Worm (Caenorhabditis elegans) whole organism, mixed stage, embryonic: ENCODE data around the gene Y11D7A.7.
"Not testable (repeated sequence)": the region's sequence is repeated elsewhere in the genome, so short reads cannot be mapped to it uniquely, and the experiment has no call there.

Experiments used
- M03D4.4 ChIP-seq: sonication (generic microtip); optimal IDR thresholded peaks from 2 replicates; lab custom pipeline; 2017; ENCODE audit warnings: mild to moderate bottlenecking, missing genetic modification characterization, missing compliant biosample characterization
- bed-3 ChIP-seq: fragments of 200-800 bp; sonication (Bioruptor generic); optimal IDR thresholded peaks from 3 replicates; lab custom pipeline; 2018; ENCODE audit warnings: mild to moderate bottlenecking, missing genetic modification characterization, moderate library complexity, missing compliant biosample characterization
- blmp-1 ChIP-seq: fragments of 150-350 bp; optimal IDR thresholded peaks from 2 replicates; lab custom pipeline; 2014; ENCODE audit warnings: missing biosample characterization, missing genetic modification characterization
- ceh-39 ChIP-seq: fragments of 150-350 bp; optimal IDR thresholded peaks from 2 replicates; lab custom pipeline; 2014; ENCODE audit warnings: missing biosample characterization, missing genetic modification characterization
- ceh-43 ChIP-seq: fragments of 200-800 bp; sonication (Bioruptor generic); optimal IDR thresholded peaks from 2 replicates; lab custom pipeline; 2018; ENCODE audit warnings: mild to moderate bottlenecking, missing genetic modification characterization, moderate library complexity, missing compliant biosample characterization
- ceh-83 ChIP-seq: fragments of 200-800 bp; sonication (Bioruptor generic); optimal IDR thresholded peaks from 2 replicates; lab custom pipeline; 2018; ENCODE audit warnings: mild to moderate bottlenecking, missing genetic modification characterization, missing compliant biosample characterization
- ces-1 ChIP-seq: fragments of 150-350 bp; optimal IDR thresholded peaks from 2 replicates; lab custom pipeline; 2014; ENCODE audit warnings: missing biosample characterization, missing genetic modification reagents, missing genetic modification characterization
- cnd-1 ChIP-seq: fragments of 200-800 bp; sonication (Bioruptor generic); optimal IDR thresholded peaks from 2 replicates; lab custom pipeline; 2018; ENCODE audit warnings: mild to moderate bottlenecking, missing genetic modification characterization, missing compliant biosample characterization
- drap-1 ChIP-seq: fragments of 200-800 bp; sonication (Bioruptor generic); optimal IDR thresholded peaks from 3 replicates; lab custom pipeline; 2018; ENCODE audit warnings: mild to moderate bottlenecking, missing genetic modification characterization, missing compliant biosample characterization
- elt-1 ChIP-seq: sonication (generic microtip); optimal IDR thresholded peaks from 2 replicates; lab custom pipeline; 2017; ENCODE audit warnings: missing genetic modification characterization, mild to moderate bottlenecking, missing compliant biosample characterization, antibody characterized with exemption, moderate library complexity, borderline replicate concordance; ENCODE audit not compliant: insufficient read depth
- elt-3 ChIP-seq: fragments of 150-350 bp; optimal IDR thresholded peaks from 2 replicates; lab custom pipeline; 2014; ENCODE audit warnings: missing biosample characterization, missing genetic modification characterization
- flh-1 ChIP-seq: fragments of 200-800 bp; sonication (Bioruptor generic); optimal IDR thresholded peaks from 2 replicates; lab custom pipeline; 2018; ENCODE audit warnings: mild to moderate bottlenecking, missing genetic modification characterization, moderate library complexity, missing compliant biosample characterization
- ham-2 ChIP-seq: fragments of 200-800 bp; sonication (Bioruptor generic); optimal IDR thresholded peaks from 2 replicates; lab custom pipeline; 2018; ENCODE audit warnings: mild to moderate bottlenecking, missing genetic modification characterization, missing compliant biosample characterization
- hlh-1 ChIP-seq: fragments of 150-350 bp; optimal IDR thresholded peaks from 2 replicates; lab custom pipeline; 2014; ENCODE audit warnings: missing biosample characterization, missing genetic modification reagents, missing genetic modification characterization
- lin-13 ChIP-seq: fragments of 150-350 bp; optimal IDR thresholded peaks from 2 replicates; lab custom pipeline; 2014; ENCODE audit warnings: missing biosample characterization, missing genetic modification characterization
- lin-32 ChIP-seq: fragments of 200-800 bp; sonication (Bioruptor generic); optimal IDR thresholded peaks from 2 replicates; lab custom pipeline; 2018; ENCODE audit warnings: mild to moderate bottlenecking, missing genetic modification characterization, missing compliant biosample characterization
- lsy-2 ChIP-seq: fragments of 150-350 bp; optimal IDR thresholded peaks from 2 replicates; lab custom pipeline; 2014; ENCODE audit warnings: missing biosample characterization, missing genetic modification characterization
- mab-5 ChIP-seq: fragments of 150-350 bp; optimal IDR thresholded peaks from 2 replicates; lab custom pipeline; 2014; ENCODE audit warnings: missing biosample characterization, missing genetic modification characterization
- mep-1 ChIP-seq: fragments of 150-350 bp; optimal IDR thresholded peaks from 2 replicates; lab custom pipeline; 2017; ENCODE audit warnings: missing biosample characterization, missing genetic modification reagents, missing genetic modification characterization, inconsistent platforms
- mls-2 ChIP-seq: sonication (generic microtip); optimal IDR thresholded peaks from 2 replicates; lab custom pipeline; 2016; ENCODE audit warnings: mild to moderate bottlenecking, missing genetic modification characterization, moderate library complexity, missing compliant biosample characterization
- nhr-12 ChIP-seq: fragments of 150-350 bp; optimal IDR thresholded peaks from 2 replicates; lab custom pipeline; 2014; ENCODE audit warnings: missing biosample characterization, missing genetic modification characterization
- nhr-237 ChIP-seq: fragments of 150-350 bp; optimal IDR thresholded peaks from 2 replicates; lab custom pipeline; 2014; ENCODE audit warnings: missing biosample characterization, missing genetic modification characterization
- nhr-28 ChIP-seq: fragments of 150-350 bp; optimal IDR thresholded peaks from 2 replicates; lab custom pipeline; 2014; ENCODE audit warnings: missing biosample characterization, missing genetic modification characterization
- nhr-76 ChIP-seq: sonication (generic microtip); optimal IDR thresholded peaks from 2 replicates; lab custom pipeline; 2017; ENCODE audit warnings: missing biosample characterization, missing genetic modification characterization
- snpc-4 ChIP-seq: fragments of 150-350 bp; optimal IDR thresholded peaks from 2 replicates; lab custom pipeline; 2014; ENCODE audit warnings: missing biosample characterization, missing genetic modification characterization
- sptf-1 ChIP-seq: sonication (generic microtip); optimal IDR thresholded peaks from 2 replicates; lab custom pipeline; 2017; ENCODE audit warnings: mild to moderate bottlenecking, missing genetic modification characterization, moderate library complexity, missing compliant biosample characterization
- tbx-8 ChIP-seq: fragments of 200-800 bp; sonication (Bioruptor generic); optimal IDR thresholded peaks from 2 replicates; lab custom pipeline; 2018; ENCODE audit warnings: mild to moderate bottlenecking, missing genetic modification characterization, moderate library complexity, missing compliant biosample characterization
- unc-120 ChIP-seq: sonication (generic microtip); optimal IDR thresholded peaks from 2 replicates; lab custom pipeline; 2017; ENCODE audit warnings: missing genetic modification characterization, missing compliant biosample characterization; ENCODE audit not compliant: poor library complexity, severe bottlenecking
- unc-39 ChIP-seq: fragments of 150-350 bp; optimal IDR thresholded peaks from 2 replicates; lab custom pipeline; 2014; ENCODE audit warnings: missing biosample characterization, missing genetic modification characterization
- unc-62 ChIP-seq: fragments of 150-350 bp; optimal IDR thresholded peaks from 2 replicates; lab custom pipeline; 2014; ENCODE audit warnings: missing biosample characterization, missing genetic modification reagents, missing genetic modification characterization
- zip-8 ChIP-seq: fragments of 150-350 bp; optimal IDR thresholded peaks from 2 replicates; lab custom pipeline; 2014; ENCODE audit warnings: missing biosample characterization, missing genetic modification characterization
- ztf-11 ChIP-seq: fragments of 150-350 bp; optimal IDR thresholded peaks from 2 replicates; lab custom pipeline; 2014; ENCODE audit warnings: missing biosample characterization, missing genetic modification characterization

Gene Y11D7A.7

DNA sequence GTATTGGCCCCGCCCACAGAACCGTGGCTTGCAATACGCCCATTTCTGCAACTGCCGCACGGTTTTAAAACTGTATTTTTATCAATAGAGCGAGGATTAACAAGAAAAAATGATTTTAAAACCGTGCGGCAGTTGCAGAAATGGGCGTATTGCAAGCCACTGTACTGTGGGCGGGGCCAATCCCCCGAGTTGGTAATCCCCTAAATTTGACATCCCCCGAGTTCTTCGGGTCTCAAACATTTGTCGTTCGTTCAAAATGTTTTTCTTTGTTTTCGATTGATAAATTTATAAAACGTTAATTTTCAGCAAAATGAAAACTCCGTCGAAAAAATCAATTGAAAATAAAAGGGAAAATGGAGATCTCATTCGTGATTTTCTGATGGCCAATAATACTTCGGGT is at the start of gene Y11D7A.7:
TSS of gene Y11D7A.7 (plus strand) at position 301 of the 400 bp plus-strand sequence.
- TF ChIP-seq sptf-1, hlh-1, ceh-39 (tag; lab: Kevin White, UChicago): not testable (repeated sequence)

DNA sequence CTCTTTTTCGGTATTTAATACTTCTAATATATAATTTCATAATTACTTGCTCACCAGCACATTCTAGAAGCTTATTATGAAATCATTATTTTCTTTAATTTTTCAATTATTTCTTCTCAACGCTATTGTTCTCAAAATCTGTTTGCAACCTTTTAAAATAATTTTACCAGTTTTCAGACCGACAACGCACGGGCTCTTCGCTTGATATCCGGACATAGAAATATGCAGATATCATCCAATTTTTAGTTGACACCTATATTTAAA is 49.4 kb upstream of the Y11D7A.7 start, which contains the start of gene wnk-1:
TSS of gene wnk-1 (plus strand) at position 165 of the 264 bp plus-strand sequence.
- TF ChIP-seq blmp-1 (tag; lab: Kevin White, UChicago), result no peak
- TF ChIP-seq elt-3 (tag; lab: Kevin White, UChicago), result no peak
- no peak for TF ChIP-seq nhr-28
- no peak for TF ChIP-seq unc-62 (GFP tag; lab: Kevin White, UChicago)
- no peak for TF ChIP-seq mep-1 (tag; lab: Kevin White, UChicago)
- no peak for TF ChIP-seq nhr-12 (tag; lab: Kevin White, UChicago)
- TF ChIP-seq elt-1 (tag; lab: Kevin White, UChicago), result no peak
- TF ChIP-seq unc-120 (tag; lab: Kevin White, UChicago), result no peak
- no peak for TF ChIP-seq lin-32 (GFP tag; lab: Kevin White, UChicago)
- no peak for TF ChIP-seq ztf-11 (tag; lab: Kevin White, UChicago)
- TF ChIP-seq zip-8, result no peak
- no peak for TF ChIP-seq mls-2 (tag; lab: Kevin White, UChicago)
- no peak for TF ChIP-seq ham-2 (GFP tag; lab: Kevin White, UChicago)
- no peak for TF ChIP-seq ceh-43 (GFP tag; lab: Kevin White, UChicago)
- no peak for TF ChIP-seq ces-1 (GFP tag; lab: Kevin White, UChicago)
- no peak for TF ChIP-seq unc-39 (tag; lab: Kevin White, UChicago)
- TF ChIP-seq nhr-237 (tag; lab: Kevin White, UChicago), result no peak
- TF ChIP-seq cnd-1 (tag; lab: Kevin White, UChicago), result no peak
- TF ChIP-seq, all 35 proteins: peak for 0

- TF ChIP-seq M03D4.4 (tag; lab: Kevin White, UChicago) (no peak), snpc-4 (tag; lab: Kevin White, UChicago) (no peak), zip-8 (no peak), flh-1 (GFP tag; lab: Kevin White, UChicago) (no peak), ces-1 (GFP tag; lab: Kevin White, UChicago) (no peak), drap-1 (GFP tag; lab: Kevin White, UChicago) (no peak), nhr-76 (tag; lab: Kevin White, UChicago) (no peak), lin-32 (GFP tag; lab: Kevin White, UChicago) (no peak), lsy-2 (no peak), ham-2 (GFP tag; lab: Kevin White, UChicago) (no peak), tbx-8 (GFP tag; lab: Kevin White, UChicago) (no peak), nhr-237 (tag; lab: Kevin White, UChicago) (no peak), sptf-1 (tag; lab: Kevin White, UChicago) (no peak), bed-3 (GFP tag; lab: Kevin White, UChicago) (no peak)
Observed at ce11 chrIV:9210841-9211240, 38.5 kb upstream of the Y11D7A.7 start.

DNA sequence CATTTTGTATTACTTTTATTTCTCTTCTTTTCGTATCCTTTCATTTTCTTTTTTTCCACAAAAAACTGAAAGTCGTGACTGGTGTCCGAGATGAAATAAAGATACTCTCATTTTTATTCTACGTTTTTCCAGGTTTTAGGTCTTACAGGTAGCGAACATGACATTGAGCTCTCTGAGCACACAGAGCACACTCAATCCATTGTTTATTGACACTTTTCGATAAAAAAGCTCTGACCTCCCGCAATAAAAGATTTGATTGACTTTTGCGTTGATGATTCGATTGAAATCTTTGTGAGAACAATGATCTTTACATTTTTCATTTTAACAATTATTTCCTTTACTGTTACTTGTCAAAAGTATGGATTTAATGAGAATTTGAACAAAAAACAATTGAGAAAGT is 37.2 kb upstream of the Y11D7A.7 start, which contains the start of gene C46C2.6:
TSS of gene C46C2.6 (plus strand) at position 301 of the 400 bp plus-strand sequence.
- TF ChIP-seq nhr-237 (tag; lab: Kevin White, UChicago), result no peak
- TF ChIP-seq mab-5 (tag; lab: Kevin White, UChicago), result no peak
- TF ChIP-seq nhr-76 (tag; lab: Kevin White, UChicago), result no peak
- no peak for TF ChIP-seq zip-8
- no peak for TF ChIP-seq flh-1 (GFP tag; lab: Kevin White, UChicago)
- TF ChIP-seq cnd-1 (tag; lab: Kevin White, UChicago), result no peak
- TF ChIP-seq elt-1 (tag; lab: Kevin White, UChicago), result no peak
- no peak for TF ChIP-seq tbx-8 (GFP tag; lab: Kevin White, UChicago)
- no peak for TF ChIP-seq nhr-28
- TF ChIP-seq ceh-39 (tag; lab: Kevin White, UChicago), result no peak
- no peak for TF ChIP-seq drap-1 (GFP tag; lab: Kevin White, UChicago)
- TF ChIP-seq snpc-4 (tag; lab: Kevin White, UChicago), result no peak
- TF ChIP-seq lin-32 (GFP tag; lab: Kevin White, UChicago), result no peak

- TF ChIP-seq sptf-1 (tag; lab: Kevin White, UChicago), result no peak
- no peak for TF ChIP-seq lin-32 (GFP tag; lab: Kevin White, UChicago)
- no peak for TF ChIP-seq bed-3 (GFP tag; lab: Kevin White, UChicago)
- no peak for TF ChIP-seq ceh-43 (GFP tag; lab: Kevin White, UChicago)
- TF ChIP-seq nhr-76 (tag; lab: Kevin White, UChicago), result no peak
- no peak for TF ChIP-seq ceh-83 (GFP tag; lab: Kevin White, UChicago)
- no peak for TF ChIP-seq elt-1 (tag; lab: Kevin White, UChicago)
- no peak for TF ChIP-seq elt-3 (tag; lab: Kevin White, UChicago)
- no peak for TF ChIP-seq ceh-39 (tag; lab: Kevin White, UChicago)
- TF ChIP-seq M03D4.4 (tag; lab: Kevin White, UChicago), result no peak
- no peak for TF ChIP-seq mep-1 (tag; lab: Kevin White, UChicago)
- TF ChIP-seq unc-120 (tag; lab: Kevin White, UChicago), result no peak
- no peak for TF ChIP-seq ham-2 (GFP tag; lab: Kevin White, UChicago)
- no peak for TF ChIP-seq ztf-11 (tag; lab: Kevin White, UChicago)
- no peak for TF ChIP-seq hlh-1 (tag; lab: Kevin White, UChicago)
- TF ChIP-seq snpc-4 (tag; lab: Kevin White, UChicago), result no peak
- TF ChIP-seq lin-13 (tag; lab: Kevin White, UChicago), result no peak
Observed at ce11 chrIV:9214823-9215222, 34.5 kb upstream of the Y11D7A.7 start.
